Worm (Caenorhabditis elegans) whole organism, L4/young adult: Measurements from ENCODE around the gene lin-15A.

Experiments used
- W03F9.2 ChIP-seq: fragments of 150-350 bp; optimal IDR thresholded peaks from 2 replicates; lab custom pipeline; 2014; ENCODE audit warnings: missing biosample characterization, missing genetic modification characterization
- dao-5 ChIP-seq: sonication (generic microtip); optimal IDR thresholded peaks from 2 replicates; lab custom pipeline; 2016; ENCODE audit warnings: missing genotype, missing genetic modification characterization, moderate library complexity, missing compliant biosample characterization
- him-1 ChIP-seq: sonication (generic microtip); optimal IDR thresholded peaks from 2 replicates; lab custom pipeline; 2016; ENCODE audit warnings: missing genotype, missing genetic modification reagents, missing genetic modification characterization, missing compliant biosample characterization

Gene lin-15A

ce11 chrX:15724994-15725393 lies 6.8 kb upstream of the lin-15A start:
- TF ChIP-seq W03F9.2 (tag; lab: Kevin White, UChicago) (no peak), him-1 (tag; lab: Kevin White, UChicago) (no peak), dao-5 (tag; lab: Kevin White, UChicago) (no peak)

- TF ChIP-seq him-1 (tag; lab: Kevin White, UChicago): no peak
- TF ChIP-seq W03F9.2 (tag; lab: Kevin White, UChicago): no peak
- no peak for TF ChIP-seq dao-5 (tag; lab: Kevin White, UChicago)
Measured at ce11 chrX:15725566-15726173, 6.1 kb upstream of the lin-15A start, which contains the start of gene lin-15B. TSS of gene lin-15B (plus strand) at chrX:15726123.

ce11 chrX:15730342-15730741 lies 1.4 kb upstream of the lin-15A start:
- TF ChIP-seq dao-5 (tag; lab: Kevin White, UChicago) (no peak), W03F9.2 (tag; lab: Kevin White, UChicago) (no peak), him-1 (tag; lab: Kevin White, UChicago) (no peak)

- TF ChIP-seq W03F9.2 (tag; lab: Kevin White, UChicago) (no peak), dao-5 (tag; lab: Kevin White, UChicago) (no peak), him-1 (tag; lab: Kevin White, UChicago) (no peak)
Measured at ce11 chrX:15736419-15736818, 4.7 kb downstream of the lin-15A start.

ce11 chrX:15740526-15740925 lies 8.8 kb downstream of the lin-15A start, which contains the start of gene srg-64:
TSS of gene srg-64 (minus strand) at chrX:15740626.
- TF ChIP-seq W03F9.2 (tag; lab: Kevin White, UChicago): no peak
- no peak for TF ChIP-seq dao-5 (tag; lab: Kevin White, UChicago)
- TF ChIP-seq him-1 (tag; lab: Kevin White, UChicago): no peak

- TF ChIP-seq him-1 (tag; lab: Kevin White, UChicago): peak; percentile 75
- TF ChIP-seq dao-5 (tag; lab: Kevin White, UChicago): peak; percentile 20
- TF ChIP-seq W03F9.2 (tag; lab: Kevin White, UChicago): no peak
Measured at ce11 chrX:15741852-15742251, 10.1 kb downstream of the lin-15A start.

ce11 chrX:15742310-15742709 lies 10.5 kb downstream of the lin-15A start, which contains the start of gene nhr-255:
TSS of gene nhr-255 (plus strand) at chrX:15742610.
- TF ChIP-seq W03F9.2 (tag; lab: Kevin White, UChicago) (no peak), dao-5 (tag; lab: Kevin White, UChicago) (no peak), him-1 (tag; lab: Kevin White, UChicago) (no peak)

- no peak for TF ChIP-seq W03F9.2 (tag; lab: Kevin White, UChicago)
- TF ChIP-seq him-1 (tag; lab: Kevin White, UChicago): no peak
- TF ChIP-seq dao-5 (tag; lab: Kevin White, UChicago): no peak
Measured at ce11 chrX:15746705-15747104, 14.9 kb downstream of the lin-15A start, which contains the start of gene srxa-9. TSS of gene srxa-9 (plus strand) at chrX:15747005.

- TF ChIP-seq him-1 (tag; lab: Kevin White, UChicago): no peak
- no peak for TF ChIP-seq dao-5 (tag; lab: Kevin White, UChicago)
- TF ChIP-seq W03F9.2 (tag; lab: Kevin White, UChicago): no peak
Measured at ce11 chrX:15747814-15748213, 16.0 kb downstream of the lin-15A start.

ce11 chrX:15751245-15751644 lies 19.5 kb downstream of the lin-15A start:
- TF ChIP-seq dao-5 (tag; lab: Kevin White, UChicago) (no peak), W03F9.2 (tag; lab: Kevin White, UChicago) (no peak), him-1 (tag; lab: Kevin White, UChicago) (no peak)

- no peak for TF ChIP-seq W03F9.2 (tag; lab: Kevin White, UChicago)
- TF ChIP-seq dao-5 (tag; lab: Kevin White, UChicago): no peak
- TF ChIP-seq him-1 (tag; lab: Kevin White, UChicago): no peak
Measured at ce11 chrX:15757169-15757568, 25.4 kb downstream of the lin-15A start, which contains the start of gene wrt-4. TSS of gene wrt-4 (minus strand) at chrX:15757269.

ce11 chrX:15759222-15759621 lies 27.5 kb downstream of the lin-15A start:
- no peak for TF ChIP-seq dao-5 (tag; lab: Kevin White, UChicago)
- TF ChIP-seq him-1 (tag; lab: Kevin White, UChicago): no peak
- TF ChIP-seq W03F9.2 (tag; lab: Kevin White, UChicago): no peak

ce11 chrX:15766147-15766546 lies 34.4 kb downstream of the lin-15A start, which contains the start of gene bus-17:
TSS of gene bus-17 (minus strand) at chrX:15766354.
- no peak for TF ChIP-seq W03F9.2 (tag; lab: Kevin White, UChicago)
- no peak for TF ChIP-seq dao-5 (tag; lab: Kevin White, UChicago)
- TF ChIP-seq him-1 (tag; lab: Kevin White, UChicago): no peak

- no peak for TF ChIP-seq him-1 (tag; lab: Kevin White, UChicago)
- no peak for TF ChIP-seq dao-5 (tag; lab: Kevin White, UChicago)
- no peak for TF ChIP-seq W03F9.2 (tag; lab: Kevin White, UChicago)
Measured at ce11 chrX:15766861-15767260, 35.1 kb downstream of the lin-15A start.
